Worm (Caenorhabditis elegans) whole organism, midembryonic: ENCODE measurements around the gene cht-5.

Experiments used
- T22C8.4 ChIP-seq: fragments of 200-800 bp; sonication (Bioruptor generic); IDR thresholded peaks from 2 replicates; pipeline ENCODE4 v1.3.6; 2022; ENCODE audit warnings: missing genetic modification characterization, missing compliant biosample characterization
- cog-1 ChIP-seq: sonication (generic microtip); optimal IDR thresholded peaks from 2 replicates; lab custom pipeline; 2016; ENCODE audit warnings: missing genetic modification characterization, missing compliant biosample characterization
- flt-1 ChIP-seq: fragments of 200-800 bp; sonication (Bioruptor generic); IDR thresholded peaks from 2 replicates; pipeline ENCODE4 v1.3.6; 2022; ENCODE audit warnings: missing genetic modification characterization, missing compliant biosample characterization
- klf-2 ChIP-seq: fragments of 200-800 bp; sonication (Bioruptor generic); conservative IDR thresholded peaks from 2 replicates; pipeline ENCODE4 v1.3.6; 2022; ENCODE audit warnings: missing genetic modification reagents, missing genetic modification characterization, missing compliant biosample characterization
- med-1 ChIP-seq: sonication (generic microtip); optimal IDR thresholded peaks from 2 replicates; lab custom pipeline; 2017; ENCODE audit warnings: missing genetic modification characterization, mild to moderate bottlenecking, missing compliant biosample characterization, antibody characterized with exemption, missing genetic modification reagents; ENCODE audit not compliant: insufficient read depth
- ref-1 ChIP-seq: fragments of 200-800 bp; sonication (Bioruptor generic); conservative IDR thresholded peaks from 2 replicates; pipeline ENCODE4 v1.3.6; 2022; ENCODE audit warnings: missing genetic modification reagents, missing genetic modification characterization, missing compliant biosample characterization
- tab-1 ChIP-seq: fragments of 200-800 bp; sonication (Bioruptor generic); IDR thresholded peaks from 2 replicates; pipeline ENCODE4 v1.3.6; 2022; ENCODE audit warnings: missing genetic modification characterization, missing compliant biosample characterization
- ztf-23 ChIP-seq: fragments of 200-800 bp; sonication (Bioruptor generic); IDR thresholded peaks from 2 replicates; pipeline ENCODE4 v1.3.6; 2022; ENCODE audit warnings: missing genetic modification reagents, missing genetic modification characterization, missing compliant biosample characterization

DNA sequence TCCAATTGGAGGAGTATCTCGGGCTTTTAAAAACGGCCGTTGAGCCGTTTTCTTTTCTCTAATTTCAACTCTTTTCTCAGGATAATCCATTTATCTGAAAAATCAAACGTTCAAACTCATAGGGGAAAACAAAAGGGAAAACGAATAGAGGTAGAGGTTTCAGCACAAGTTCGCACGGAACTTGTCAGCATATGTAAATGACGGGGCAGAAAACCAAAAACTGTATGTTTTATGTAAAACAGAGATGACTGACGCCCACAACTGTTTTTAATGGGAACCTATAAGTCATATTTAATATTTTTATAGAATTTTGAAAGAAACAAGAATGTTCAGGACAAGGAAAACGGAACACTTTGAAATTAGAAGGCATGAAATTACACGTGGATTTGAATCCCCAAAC is 51.9 kb downstream of the cht-5 start, which contains the start of gene C51E3.6:
- TF ChIP-seq cog-1 (tag; lab: Kevin White, UChicago) (no peak), ref-1 (GFP tag; lab: Robert Waterston, UW) (no peak), flt-1 (GFP tag; lab: Robert Waterston, UW) (no peak), T22C8.4 (GFP tag; lab: Robert Waterston, UW) (no peak), med-1 (GFP tag; lab: Kevin White, UChicago) (no peak), klf-2 (GFP tag; lab: Robert Waterston, UW) (no peak), tab-1 (GFP tag; lab: Robert Waterston, UW) (no peak), ztf-23 (GFP tag; lab: Robert Waterston, UW) (no peak)
